Worm (Caenorhabditis elegans) whole organism, L2 larva: ENCODE measurements around the gene str-208.
A peak's percentile ranks its signal among the peaks of the same experiment; 100 is the strongest.

Experiments used
- C34F6.9 ChIP-seq: fragments of 150-350 bp; optimal IDR thresholded peaks from 2 replicates; lab custom pipeline; 2014; ENCODE audit warnings: missing biosample characterization, missing genetic modification characterization
- F13H6.1 ChIP-seq: sonication (generic microtip); optimal IDR thresholded peaks from 2 replicates; lab custom pipeline; 2016; ENCODE audit warnings: missing genetic modification characterization, missing compliant biosample characterization
- Y55F3AM.14 ChIP-seq: fragments of 200-800 bp; sonication (Bioruptor generic); optimal IDR thresholded peaks from 2 replicates; lab custom pipeline; 2018; ENCODE audit warnings: mild to moderate bottlenecking, missing genetic modification characterization, missing compliant biosample characterization
- ZK546.5 ChIP-seq: sonication (generic microtip); optimal IDR thresholded peaks from 2 replicates; lab custom pipeline; 2017; ENCODE audit warnings: missing biosample characterization, missing genetic modification characterization
- alr-1 ChIP-seq: fragments of 150-350 bp; optimal IDR thresholded peaks from 2 replicates; lab custom pipeline; 2014; ENCODE audit warnings: missing biosample characterization, missing genetic modification characterization
- aly-2 ChIP-seq: fragments of 150-350 bp; optimal IDR thresholded peaks from 2 replicates; lab custom pipeline; 2014; ENCODE audit warnings: missing biosample characterization, missing genetic modification characterization
- ceh-16 ChIP-seq: fragments of 150-350 bp; optimal IDR thresholded peaks from 2 replicates; lab custom pipeline; 2014; ENCODE audit warnings: missing biosample characterization, missing genetic modification characterization
- ceh-82 ChIP-seq: fragments of 150-350 bp; optimal IDR thresholded peaks from 2 replicates; lab custom pipeline; 2014; ENCODE audit warnings: missing biosample characterization, missing genetic modification characterization
- crh-2 ChIP-seq: sonication (generic microtip); optimal IDR thresholded peaks from 2 replicates; lab custom pipeline; 2017; ENCODE audit warnings: missing biosample characterization, missing genetic modification characterization
- dmd-4 ChIP-seq: sonication (generic microtip); optimal IDR thresholded peaks from 2 replicates; lab custom pipeline; 2017; ENCODE audit warnings: missing biosample characterization, missing genetic modification characterization
- egl-27 ChIP-seq: sonication (generic microtip); optimal IDR thresholded peaks from 3 replicates; lab custom pipeline; 2017; ENCODE audit warnings: missing biosample characterization, missing genetic modification reagents, missing genetic modification characterization
- elt-1 ChIP-seq: fragments of 150-350 bp; optimal IDR thresholded peaks from 2 replicates; lab custom pipeline; 2014; ENCODE audit warnings: missing biosample characterization, missing genetic modification characterization
- fos-1 ChIP-seq: fragments of 150-350 bp; optimal IDR thresholded peaks from 2 replicates; lab custom pipeline; 2014; ENCODE audit warnings: missing biosample characterization, missing genetic modification characterization
- gmeb-1 ChIP-seq: fragments of 150-350 bp; optimal IDR thresholded peaks from 2 replicates; lab custom pipeline; 2014; ENCODE audit warnings: missing biosample characterization, missing genetic modification characterization
- lin-11 ChIP-seq: fragments of 150-350 bp; sonication (generic microtip); optimal IDR thresholded peaks from 2 replicates; lab custom pipeline; 2014; ENCODE audit warnings: missing biosample characterization, missing genetic modification characterization, inconsistent platforms, mixed read lengths
- lin-13 ChIP-seq: fragments of 150-350 bp; optimal IDR thresholded peaks from 2 replicates; lab custom pipeline; 2014; ENCODE audit warnings: missing biosample characterization, missing genetic modification reagents, missing genetic modification characterization
- lin-39 ChIP-seq: fragments of 150-350 bp; optimal IDR thresholded peaks from 2 replicates; lab custom pipeline; 2014; ENCODE audit warnings: missing biosample characterization, missing genetic modification reagents, missing genetic modification characterization
- mab-5 ChIP-seq: fragments of 150-350 bp; optimal IDR thresholded peaks from 2 replicates; lab custom pipeline; 2014; ENCODE audit warnings: missing biosample characterization, missing genetic modification characterization
- mbf-1 ChIP-seq: sonication (generic microtip); optimal IDR thresholded peaks from 2 replicates; lab custom pipeline; 2017; ENCODE audit warnings: missing biosample characterization, missing genetic modification characterization
- mdl-1 ChIP-seq, 2 experiments: fragments of 150-350 bp in 1 of 2; sonication (generic microtip) in 1 of 2; optimal IDR thresholded peaks; 2 replicates each; lab custom pipeline; 2017; ENCODE audit warnings: missing biosample characterization in 2 of 2, missing genetic modification characterization in 2 of 2
- nhr-11 ChIP-seq: fragments of 150-350 bp; optimal IDR thresholded peaks from 2 replicates; lab custom pipeline; 2014; ENCODE audit warnings: missing biosample characterization, missing genetic modification characterization
- nhr-12 ChIP-seq: fragments of 150-350 bp; optimal IDR thresholded peaks from 2 replicates; lab custom pipeline; 2014; ENCODE audit warnings: missing biosample characterization, missing genetic modification characterization
- nhr-129 ChIP-seq: fragments of 150-350 bp; optimal IDR thresholded peaks from 2 replicates; lab custom pipeline; 2014; ENCODE audit warnings: missing biosample characterization, missing genetic modification characterization
- nhr-21 ChIP-seq: fragments of 150-350 bp; optimal IDR thresholded peaks from 2 replicates; lab custom pipeline; 2014; ENCODE audit warnings: missing biosample characterization, missing genetic modification characterization
- nhr-23 ChIP-seq: fragments of 150-350 bp; optimal IDR thresholded peaks from 2 replicates; lab custom pipeline; 2014; ENCODE audit warnings: missing biosample characterization, missing genetic modification reagents, missing genetic modification characterization
- nhr-237 ChIP-seq: fragments of 150-350 bp; optimal IDR thresholded peaks from 2 replicates; lab custom pipeline; 2014; ENCODE audit warnings: missing biosample characterization, missing genetic modification characterization
- nhr-25 ChIP-seq: fragments of 150-350 bp; sonication (generic microtip); optimal IDR thresholded peaks from 3 replicates; lab custom pipeline; 2014; ENCODE audit warnings: missing biosample characterization, missing genetic modification characterization
- nhr-6 ChIP-seq: fragments of 150-350 bp; optimal IDR thresholded peaks from 2 replicates; lab custom pipeline; 2014; ENCODE audit warnings: missing biosample characterization, missing genetic modification characterization
- peb-1 ChIP-seq: fragments of 150-350 bp; optimal IDR thresholded peaks from 2 replicates; lab custom pipeline; 2014; ENCODE audit warnings: missing biosample characterization, missing genetic modification characterization
- sem-4 ChIP-seq: fragments of 150-350 bp; optimal IDR thresholded peaks from 2 replicates; lab custom pipeline; 2014; ENCODE audit warnings: missing biosample characterization, missing genetic modification reagents, missing genetic modification characterization
- skn-1 ChIP-seq: sonication (generic microtip); optimal IDR thresholded peaks from 2 replicates; lab custom pipeline; 2017; ENCODE audit warnings: missing biosample characterization, missing genetic modification characterization
- sma-3 ChIP-seq: sonication (generic microtip); optimal IDR thresholded peaks from 2 replicates; lab custom pipeline; 2016; ENCODE audit warnings: missing genetic modification reagents, missing genetic modification characterization, missing compliant biosample characterization
- sma-9 ChIP-seq, 2 experiments: fragments of 150-350 bp in 1 of 2; sonication (generic microtip) in 1 of 2; optimal IDR thresholded peaks; 2 replicates each; lab custom pipeline; 2014 to 2016; ENCODE audit warnings: missing genetic modification characterization in 2 of 2, mild to moderate bottlenecking in 1 of 2, missing biosample characterization in 1 of 2, missing compliant biosample characterization in 1 of 2, missing genetic modification reagents in 1 of 2, moderate library complexity in 1 of 2
- snpc-4 ChIP-seq: fragments of 150-350 bp; optimal IDR thresholded peaks from 2 replicates; lab custom pipeline; 2014; ENCODE audit warnings: missing biosample characterization, missing genetic modification characterization
- unc-39 ChIP-seq: fragments of 150-350 bp; optimal IDR thresholded peaks from 2 replicates; lab custom pipeline; 2014; ENCODE audit warnings: missing biosample characterization, missing genetic modification characterization
- unc-55 ChIP-seq: fragments of 150-350 bp; sonication (generic microtip); optimal IDR thresholded peaks from 3 replicates; lab custom pipeline; 2014; ENCODE audit warnings: missing biosample characterization, missing genetic modification reagents, missing genetic modification characterization
- unc-62 ChIP-seq: fragments of 150-350 bp; optimal IDR thresholded peaks from 2 replicates; lab custom pipeline; 2014; ENCODE audit warnings: missing biosample characterization, missing genetic modification reagents, missing genetic modification characterization
- zag-1 ChIP-seq: fragments of 150-350 bp; optimal IDR thresholded peaks from 2 replicates; lab custom pipeline; 2014; ENCODE audit warnings: missing biosample characterization, missing genetic modification characterization
- ztf-11 ChIP-seq: sonication (generic microtip); optimal IDR thresholded peaks from 2 replicates; lab custom pipeline; 2017; ENCODE audit warnings: missing biosample characterization, missing genetic modification characterization
- ztf-4 ChIP-seq: fragments of 150-350 bp; optimal IDR thresholded peaks from 2 replicates; lab custom pipeline; 2014; ENCODE audit warnings: missing biosample characterization, missing genetic modification characterization

The str-208 gene

DNA sequence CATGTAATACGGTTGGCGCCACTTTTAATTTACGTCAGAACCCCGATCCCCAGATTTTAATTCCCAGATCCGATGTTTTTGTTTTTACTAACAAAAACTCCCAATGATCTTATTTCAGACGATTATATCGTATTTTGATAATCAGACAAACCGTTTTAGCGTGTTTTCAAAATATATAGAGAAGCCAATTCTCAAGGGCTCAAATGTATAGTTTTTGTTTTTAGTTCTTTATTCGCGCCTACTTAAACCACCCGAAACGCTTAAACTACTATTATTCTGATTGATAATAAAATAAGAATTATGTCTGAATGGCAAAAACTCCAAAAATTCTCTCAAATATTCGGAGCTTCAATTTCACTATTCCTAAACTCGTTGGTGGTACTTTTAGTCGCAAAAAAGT, at the start of gene str-208:
TSS of gene str-208 (plus strand) at position 301 of the 400 bp plus-strand sequence.
- no peak for TF ChIP-seq zag-1 (tag; lab: Kevin White, UChicago)
- TF ChIP-seq snpc-4 = no peak
- TF ChIP-seq crh-2 (tag; lab: Kevin White, UChicago) = no peak
- no peak for TF ChIP-seq ztf-11 (tag; lab: Kevin White, UChicago)
- no peak for TF ChIP-seq fos-1
- TF ChIP-seq nhr-129 (tag; lab: Kevin White, UChicago) = no peak
- no peak for TF ChIP-seq sma-3 (GFP tag; lab: Kevin White, UChicago)
- no peak for TF ChIP-seq unc-62 (GFP tag; lab: Kevin White, UChicago)
- TF ChIP-seq aly-2 (tag; lab: Kevin White, UChicago) = no peak
- no peak for TF ChIP-seq nhr-11 (tag; lab: Kevin White, UChicago)
- TF ChIP-seq ceh-16 = no peak
- TF ChIP-seq ztf-4 (tag; lab: Kevin White, UChicago) = no peak
- no peak for TF ChIP-seq nhr-237 (tag; lab: Kevin White, UChicago)
- TF ChIP-seq alr-1 = no peak

DNA sequence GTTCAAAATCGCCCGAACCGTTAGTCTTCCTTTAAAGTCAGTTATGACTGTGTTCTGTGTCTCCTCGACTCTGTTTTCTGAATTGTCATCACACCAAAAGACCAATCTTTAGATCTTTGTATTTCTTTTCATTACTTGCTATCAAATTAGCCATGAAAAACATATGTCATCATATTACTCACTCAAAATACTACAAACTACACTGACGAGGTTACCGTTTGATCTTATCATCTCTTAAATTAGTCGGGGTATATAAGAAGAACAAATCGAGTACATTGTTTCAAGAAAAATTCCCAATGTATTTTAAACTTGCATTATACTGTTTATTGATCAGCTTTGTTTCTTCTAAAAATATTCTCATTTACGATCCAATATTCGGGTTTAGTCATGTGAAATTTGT, 48.0 kb upstream of the str-208 start, which contains the start of gene ugt-13:
TSS of gene ugt-13 (plus strand) at position 294 of the 400 bp plus-strand sequence.
- TF ChIP-seq nhr-21 (tag; lab: Kevin White, UChicago) (peak; percentile 56), nhr-129 (tag; lab: Kevin White, UChicago) (peak; percentile 97), nhr-25 (tag; lab: Kevin White, UChicago) (peak; percentile 91), snpc-4 (no peak), C34F6.9 (tag; lab: Kevin White, UChicago) (no peak), fos-1 (peak; percentile 1), gmeb-1 (tag; lab: Kevin White, UChicago) (no peak), lin-39 (tag; lab: Kevin White, UChicago) (no peak), mbf-1 (tag; lab: Kevin White, UChicago) (no peak), dmd-4 (tag; lab: Kevin White, UChicago) (no peak), skn-1 (tag; lab: Kevin White, UChicago) (no peak), sma-3 (GFP tag; lab: Kevin White, UChicago) (peak; percentile 82), ZK546.5 (tag; lab: Kevin White, UChicago) (no peak), egl-27 (tag; lab: Kevin White, UChicago) (no peak), sma-9 (GFP tag; optimal IDR thresholded peaks at IDR 0.05; lab: Kevin White, UChicago) (peak; percentile 81), sma-9 (tag; optimal IDR thresholded peaks at IDR 0.05; lab: Kevin White, UChicago) (no peak)

DNA sequence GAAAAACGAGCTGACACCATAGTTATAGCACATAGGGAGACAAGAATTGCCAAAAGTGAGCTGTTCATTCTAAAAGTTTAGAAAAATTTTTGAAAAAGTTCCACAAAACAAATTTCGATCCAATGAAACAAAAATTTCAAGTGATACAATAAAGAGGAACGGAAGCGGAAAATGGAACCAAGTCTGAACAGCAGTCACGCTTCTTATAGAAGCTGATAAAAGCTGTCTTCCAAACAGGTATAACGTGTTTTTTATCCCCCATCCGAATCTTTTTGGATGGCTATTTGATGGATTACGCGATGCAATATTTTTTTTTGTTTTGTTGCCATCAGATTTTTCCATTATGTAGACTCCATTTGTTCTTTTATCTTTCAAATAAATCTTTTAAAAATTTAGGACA, 44.3 kb upstream of the str-208 start, which contains the start of gene H23N18.5:
TSS of gene H23N18.5 (minus strand) at position 69 of the 400 bp plus-strand sequence.
- TF ChIP-seq ztf-4 (tag; lab: Kevin White, UChicago) (no peak), crh-2 (tag; lab: Kevin White, UChicago) (no peak), nhr-25 (tag; lab: Kevin White, UChicago) (peak; percentile 54), unc-39 (tag; lab: Kevin White, UChicago) (no peak), nhr-12 (no peak), sma-9 (GFP tag; optimal IDR thresholded peaks at IDR 0.05; lab: Kevin White, UChicago) (no peak), sma-9 (tag; optimal IDR thresholded peaks at IDR 0.05; lab: Kevin White, UChicago) (no peak), mdl-1 (tag; optimal IDR thresholded peaks at IDR 0.05; lab: Kevin White, UChicago) (no peak), ztf-11 (tag; lab: Kevin White, UChicago) (no peak), ceh-82 (tag; lab: Kevin White, UChicago) (no peak), nhr-21 (tag; lab: Kevin White, UChicago) (peak; percentile 48), ceh-16 (no peak), snpc-4 (no peak), lin-11 (tag; lab: Kevin White, UChicago) (no peak), sem-4 (tag; lab: Kevin White, UChicago) (no peak), mab-5 (tag; lab: Kevin White, UChicago) (no peak), peb-1 (no peak), elt-1 (no peak), Y55F3AM.14 (GFP tag; lab: Kevin White, UChicago) (peak; percentile 5), skn-1 (tag; lab: Kevin White, UChicago) (no peak)

ce11 chrV:4913853-4914252, 42.8 kb upstream of the str-208 start:
- TF ChIP-seq sem-4 (tag; lab: Kevin White, UChicago) (no peak), lin-13 (GFP tag; lab: Kevin White, UChicago) (no peak), unc-39 (tag; lab: Kevin White, UChicago) (no peak), egl-27 (tag; lab: Kevin White, UChicago) (no peak), dmd-4 (tag; lab: Kevin White, UChicago) (no peak), F13H6.1 (tag; lab: Kevin White, UChicago) (no peak), nhr-11 (tag; lab: Kevin White, UChicago) (no peak), ztf-11 (tag; lab: Kevin White, UChicago) (no peak), nhr-25 (tag; lab: Kevin White, UChicago) (no peak), unc-55 (GFP tag; lab: Kevin White, UChicago) (no peak), lin-11 (tag; lab: Kevin White, UChicago) (no peak), nhr-6 (tag; lab: Kevin White, UChicago) (no peak), elt-1 (no peak), mdl-1 (tag; optimal IDR thresholded peaks at IDR 0.05; lab: Kevin White, UChicago) (no peak), crh-2 (tag; lab: Kevin White, UChicago) (no peak), nhr-23 (tag; lab: Kevin White, UChicago) (no peak), nhr-237 (tag; lab: Kevin White, UChicago) (no peak)
